Worm (Caenorhabditis elegans) whole organism, L1 larva: ENCODE measurements around the gene H06H21.37.

Source experiments
- ama-1 ChIP-seq: fragments of 150-350 bp; optimal IDR thresholded peaks from 2 replicates; lab custom pipeline; 2014
- ceh-63 ChIP-seq: fragments of 200-800 bp; sonication (Bioruptor generic); optimal IDR thresholded peaks from 2 replicates; lab custom pipeline; 2018; ENCODE audit warnings: mild to moderate bottlenecking, missing genetic modification characterization, missing compliant biosample characterization
- ceh-8 ChIP-seq: fragments of 200-800 bp; sonication (Bioruptor generic); optimal IDR thresholded peaks from 2 replicates; lab custom pipeline; 2018; ENCODE audit warnings: mild to moderate bottlenecking, missing genetic modification characterization, moderate library complexity, missing compliant biosample characterization
- elt-3 ChIP-seq, 6 experiments: fragments of 150-350 bp in 1 of 6; sonication (generic microtip); optimal IDR thresholded peaks; 2 replicates each; lab custom pipeline; 2017 to 2018; ENCODE audit warnings: missing biosample characterization in 6 of 6, missing genetic modification characterization in 6 of 6, inconsistent platforms in 1 of 6
- fkh-4 ChIP-seq: sonication (generic microtip); optimal IDR thresholded peaks from 2 replicates; lab custom pipeline; 2016; ENCODE audit warnings: missing compliant biosample characterization, missing genetic modification characterization, borderline replicate concordance
- fos-1 ChIP-seq: fragments of 150-350 bp; optimal IDR thresholded peaks from 2 replicates; lab custom pipeline; 2014; ENCODE audit warnings: missing biosample characterization, missing genetic modification characterization
- lsy-2 ChIP-seq, 2 experiments: fragments of 150-350 bp; optimal IDR thresholded peaks; 2 replicates each; lab custom pipeline; 2014; ENCODE audit warnings: missing biosample characterization in 2 of 2, missing genetic modification characterization in 2 of 2
- nhr-11 ChIP-seq: fragments of 150-350 bp; optimal IDR thresholded peaks from 2 replicates; lab custom pipeline; 2014; ENCODE audit warnings: missing biosample characterization, missing genetic modification characterization
- nhr-28 ChIP-seq: fragments of 150-350 bp; optimal IDR thresholded peaks from 2 replicates; lab custom pipeline; 2014; ENCODE audit warnings: missing biosample characterization, missing genetic modification characterization
- pag-3 ChIP-seq: sonication (generic microtip); optimal IDR thresholded peaks from 2 replicates; lab custom pipeline; 2017; ENCODE audit warnings: missing genetic modification characterization, mild to moderate bottlenecking, missing compliant biosample characterization, antibody characterized with exemption, borderline replicate concordance; ENCODE audit not compliant: insufficient read depth
- pqm-1 ChIP-seq: sonication (generic microtip); optimal IDR thresholded peaks from 3 replicates; lab custom pipeline; 2017; ENCODE audit warnings: missing biosample characterization, missing genetic modification characterization
- rnt-1 ChIP-seq: sonication (generic microtip); optimal IDR thresholded peaks from 2 replicates; lab custom pipeline; 2016; ENCODE audit warnings: mild to moderate bottlenecking, missing genetic modification characterization, moderate library complexity, missing compliant biosample characterization
- tbx-2 ChIP-seq: sonication (generic microtip); optimal IDR thresholded peaks from 2 replicates; lab custom pipeline; 2016; ENCODE audit warnings: missing genetic modification characterization, missing compliant biosample characterization
- unc-62 ChIP-seq: fragments of 150-350 bp; optimal IDR thresholded peaks from 2 replicates; lab custom pipeline; 2014; ENCODE audit warnings: missing biosample characterization, missing genetic modification reagents, missing genetic modification characterization

DNA sequence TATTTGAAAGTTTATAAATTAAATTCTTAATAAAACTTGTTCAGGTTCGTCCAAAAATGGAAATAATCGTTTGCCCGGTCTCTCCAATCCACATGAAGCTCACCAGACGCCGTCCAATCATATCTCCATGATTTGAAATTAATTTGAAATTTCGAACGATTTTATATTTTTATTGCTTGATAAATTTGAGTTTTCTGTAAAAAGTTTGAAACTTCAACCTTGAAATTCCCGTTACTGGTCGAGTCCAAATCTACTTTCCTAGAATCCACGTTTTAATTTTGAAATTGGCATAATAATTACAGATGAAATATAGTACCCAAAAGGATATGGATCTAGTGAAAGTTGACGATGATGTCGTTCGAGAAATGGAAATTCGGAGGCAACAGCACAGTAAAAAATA is 45.4 kb downstream of the H06H21.37 start, which contains the start of gene npp-26:
- TF ChIP-seq fkh-4 (tag; lab: Kevin White, UChicago) (no peak), unc-62 (no peak), elt-3 (tag; optimal IDR thresholded peaks at IDR 0.05; lab: Kevin White, UChicago) (no peak), lsy-2 (tag; optimal IDR thresholded peaks at IDR 0.05; lab: Kevin White, UChicago) (no peak), tbx-2 (tag; lab: Kevin White, UChicago) (no peak), pqm-1 (tag; lab: Kevin White, UChicago) (no peak), fos-1 (tag; lab: Kevin White, UChicago) (no peak), rnt-1 (tag; lab: Kevin White, UChicago) (no peak), pag-3 (tag; lab: Kevin White, UChicago) (no peak), ceh-8 (GFP tag; lab: Kevin White, UChicago) (no peak), nhr-28 (tag; lab: Kevin White, UChicago) (no peak), ceh-63 (GFP tag; lab: Kevin White, UChicago) (no peak), ama-1 (lab: Kevin White, UChicago) (no peak), nhr-11 (tag; lab: Kevin White, UChicago) (no peak)
